Worm (Caenorhabditis elegans) whole organism, L4 larva: ENCODE data around the gene fbxa-185.

ENCODE experiments used
- aly-2 ChIP-seq: sonication (generic microtip); optimal IDR thresholded peaks from 2 replicates; lab custom pipeline; 2018; ENCODE audit warnings: missing biosample characterization, missing genetic modification characterization
- ama-1 ChIP-seq: fragments of 150-350 bp; optimal IDR thresholded peaks from 2 replicates; lab custom pipeline; 2014; ENCODE audit warnings: inconsistent platforms, mixed read lengths
- daf-12 ChIP-seq: fragments of 150-350 bp; optimal IDR thresholded peaks from 2 replicates; lab custom pipeline; 2014; ENCODE audit warnings: missing biosample characterization, missing genetic modification reagents, missing genetic modification characterization
- dpl-1 ChIP-seq: fragments of 150-350 bp; optimal IDR thresholded peaks from 2 replicates; lab custom pipeline; 2014; ENCODE audit warnings: missing biosample characterization, missing genetic modification reagents, missing genetic modification characterization
- lin-15B ChIP-seq: fragments of 150-350 bp; sonication (generic microtip); optimal IDR thresholded peaks from 3 replicates; lab custom pipeline; 2014; ENCODE audit warnings: missing biosample characterization, missing genetic modification characterization
- nhr-6 ChIP-seq: fragments of 150-350 bp; optimal IDR thresholded peaks from 2 replicates; lab custom pipeline; 2014; ENCODE audit warnings: missing biosample characterization, missing genetic modification characterization
- pha-4 ChIP-seq, 2 experiments: fragments of 150-350 bp in 1 of 2; fragments of 200-800 bp in 1 of 2; sonication (Bioruptor generic) in 1 of 2; IDR thresholded peaks in 1 of 2; optimal IDR thresholded peaks in 1 of 2; 2 replicates each; pipeline versions ENCODE4 v1.3.6 to Lab custom; 2014 to 2022; ENCODE audit warnings: missing genetic modification characterization in 2 of 2, missing genetic modification reagents in 2 of 2, missing biosample characterization in 1 of 2, missing compliant biosample characterization in 1 of 2
- zag-1 ChIP-seq: fragments of 150-350 bp; optimal IDR thresholded peaks from 2 replicates; lab custom pipeline; 2014; ENCODE audit warnings: missing biosample characterization, missing genetic modification characterization

ce11 chrV:17350093-17350492 lies 18.7 kb downstream of the fbxa-185 start, which contains the start of gene lsy-27:
- TF ChIP-seq zag-1 (tag; lab: Kevin White, UChicago) = no peak
- TF ChIP-seq daf-12 (tag; lab: Kevin White, UChicago) = no peak
- TF ChIP-seq ama-1 (lab: Kevin White, UChicago) = no peak
- no peak for TF ChIP-seq dpl-1
- TF ChIP-seq nhr-6 (tag; lab: Kevin White, UChicago) = no peak
- TF ChIP-seq pha-4 (GFP tag; IDR thresholded peaks at IDR 0.05; lab: Robert Waterston, UW) = no peak
- TF ChIP-seq pha-4 (tag; optimal IDR thresholded peaks at IDR 0.05; lab: Kevin White, UChicago) = no peak
- TF ChIP-seq lin-15B (tag; lab: Kevin White, UChicago) = no peak
- no peak for TF ChIP-seq aly-2
